Fruit fly (Drosophila melanogaster) whole organism, adult: ENCODE results near the gene CG42656.

Experiments used
- CG11617 ChIP-seq: fragments of 200-800 bp; sonication (Bioruptor generic); optimal IDR thresholded peaks from 2 replicates; lab custom pipeline; 2017; ENCODE audit warnings: mild to moderate bottlenecking, missing biosample characterization, missing genetic modification reagents, missing genetic modification characterization
- CG12768 ChIP-seq: fragments of 200-800 bp; sonication (Bioruptor generic); optimal IDR thresholded peaks from 2 replicates; lab custom pipeline; 2017; ENCODE audit warnings: missing biosample characterization, missing genetic modification characterization, mild to moderate bottlenecking, moderate library complexity, missing genetic modification reagents
- CG1620 ChIP-seq: fragments of 200-800 bp; sonication (Bioruptor generic); optimal IDR thresholded peaks from 2 replicates; lab custom pipeline; 2016; ENCODE audit warnings: missing biosample characterization, missing genetic modification characterization
- CG7101 ChIP-seq: fragments of 200-800 bp; sonication (Bioruptor generic); optimal IDR thresholded peaks from 2 replicates; lab custom pipeline; 2018; ENCODE audit warnings: missing biosample characterization, mild to moderate bottlenecking, missing genetic modification characterization, moderate library complexity
- Clk ChIP-seq: fragments of 200-800 bp; sonication (Bioruptor generic); optimal IDR thresholded peaks from 2 replicates; lab custom pipeline; 2017; ENCODE audit warnings: missing biosample characterization, missing genetic modification characterization
- Crg-1 ChIP-seq: fragments of 200-800 bp; sonication (Bioruptor generic); optimal IDR thresholded peaks from 2 replicates; lab custom pipeline; 2016; ENCODE audit warnings: missing biosample characterization, missing genetic modification characterization
- bab1 ChIP-seq: fragments of 200-800 bp; sonication (Bioruptor generic); optimal IDR thresholded peaks from 3 replicates; lab custom pipeline; 2019; ENCODE audit warnings: missing biosample characterization, mild to moderate bottlenecking, missing genetic modification characterization, moderate library complexity
- cic ChIP-seq: fragments of 200-800 bp; sonication (Bioruptor generic); optimal IDR thresholded peaks from 2 replicates; lab custom pipeline; 2017; ENCODE audit warnings: missing biosample characterization, mild to moderate bottlenecking, missing genetic modification characterization, moderate library complexity
- cnc ChIP-seq, 2 experiments: fragments of >200 bp; optimal IDR thresholded peaks; 2 replicates each; lab custom pipeline; 2017
- kay ChIP-seq: fragments of 200-800 bp; sonication (Bioruptor generic); peaks from one replicate; lab custom pipeline; 2016; ENCODE audit warnings: missing biosample characterization, missing genetic modification characterization, borderline replicate concordance
- ovo ChIP-seq: fragments of 200-800 bp; sonication (Bioruptor generic); optimal IDR thresholded peaks from 2 replicates; lab custom pipeline; 2016; ENCODE audit warnings: missing biosample characterization, missing genetic modification characterization
- pad ChIP-seq: fragments of 200-800 bp; sonication (Bioruptor generic); optimal IDR thresholded peaks from 3 replicates; lab custom pipeline; 2017; ENCODE audit warnings: missing biosample characterization, missing genetic modification characterization, mild to moderate bottlenecking, moderate library complexity, missing genetic modification reagents
- toe ChIP-seq: fragments of 200-800 bp; sonication (Bioruptor generic); optimal IDR thresholded peaks from 2 replicates; lab custom pipeline; 2016; ENCODE audit warnings: missing biosample characterization, missing genetic modification characterization

- TF ChIP-seq Crg-1 (GFP tag; lab: Kevin White, UChicago), result no peak
- TF ChIP-seq CG1620 (GFP tag; lab: Kevin White, UChicago), result no peak
- TF ChIP-seq cic (GFP tag; lab: Kevin White, UChicago), result no peak
- TF ChIP-seq CG7101 (tag; lab: Kevin White, UChicago), result no peak
- TF ChIP-seq bab1 (GFP tag; lab: Kevin White, UChicago), result no peak
- no peak for TF ChIP-seq CG11617
- TF ChIP-seq toe, result no peak
- TF ChIP-seq cnc (optimal IDR thresholded peaks at IDR 0.05; lab: Kevin White, UChicago), result no peak
- no peak for TF ChIP-seq pad (GFP tag; lab: Kevin White, UChicago)
- TF ChIP-seq kay, result no peak
- no peak for TF ChIP-seq Clk (GFP tag; lab: Kevin White, UChicago)
- TF ChIP-seq ovo (GFP tag; lab: Kevin White, UChicago), result no peak
- no peak for TF ChIP-seq CG12768 (GFP tag; lab: Kevin White, UChicago)
Measured at dm6 chr3R:7475708-7476107, 17.4 kb downstream of the CG42656 start.
